Worm (Caenorhabditis elegans): ENCODE data around the gene sro-1.
"Not testable (repeated sequence)": the region's sequence is repeated elsewhere in the genome, so short reads cannot be mapped to it uniquely, and the experiment has no call there.

DNA sequence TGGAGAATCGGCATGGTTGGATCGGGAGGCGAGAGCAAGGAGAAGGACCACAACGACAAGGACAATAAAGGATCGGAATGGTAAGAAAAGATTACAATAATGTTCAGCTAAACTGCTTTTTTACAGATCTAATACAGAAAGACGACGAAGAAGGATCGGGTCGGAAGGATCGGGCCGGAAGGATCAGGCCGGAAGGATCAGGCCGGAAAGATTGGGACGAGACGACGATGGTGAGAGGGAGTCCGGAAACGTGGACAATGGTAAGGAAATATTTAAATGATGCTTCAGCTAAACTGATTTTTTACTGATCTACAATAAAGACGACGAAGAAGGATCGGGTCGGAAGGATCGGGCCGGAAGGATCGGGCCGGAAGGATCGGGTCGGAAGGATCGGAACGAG is 18.7 kb downstream of the sro-1 start:
- TF ChIP-seq pqm-1, zag-1, lin-15B (tag; optimal IDR thresholded peaks at IDR 0.05): not testable (repeated sequence)

Measured in whole organism, L4 larva.